Worm (Caenorhabditis elegans): ENCODE data around the gene talp-3.

talp-3 gene

ce11 chrIV:14620543-14620942 is 32.6 kb downstream of the talp-3 start:
- no peak for TF ChIP-seq ztf-1 (GFP tag; conservative IDR thresholded peaks at IDR 0.05)
- TF ChIP-seq snpc-4 (tag; optimal IDR thresholded peaks at IDR 0.05): peak; percentile 37
- peak; percentile 79 for TF ChIP-seq F13H6.1 (tag; optimal IDR thresholded peaks at IDR 0.05)
- peak; percentile 28 for TF ChIP-seq nhr-6 (tag; optimal IDR thresholded peaks at IDR 0.05)
- TF ChIP-seq crh-2 (tag; optimal IDR thresholded peaks at IDR 0.05): peak; percentile 81
- peak; percentile 46 for TF ChIP-seq unc-55 (GFP tag; optimal IDR thresholded peaks at IDR 0.05)
- TF ChIP-seq zag-1 (tag; optimal IDR thresholded peaks at IDR 0.05): peak; percentile 15
- TF ChIP-seq lsy-2 (tag; optimal IDR thresholded peaks at IDR 0.05): peak; percentile 42 to 58
- peak; percentile 53 for TF ChIP-seq nhr-21 (tag; optimal IDR thresholded peaks at IDR 0.05)
- TF ChIP-seq gmeb-1 (tag; optimal IDR thresholded peaks at IDR 0.05): peak; percentile 19
- no peak for TF ChIP-seq mbf-1 (tag; optimal IDR thresholded peaks at IDR 0.05)
- TF ChIP-seq nhr-10 (tag; optimal IDR thresholded peaks at IDR 0.05): no peak
- no peak for TF ChIP-seq Y55F3AM.14 (GFP tag; optimal IDR thresholded peaks at IDR 0.05)
- TF ChIP-seq C34F6.9 (tag; optimal IDR thresholded peaks at IDR 0.05): peak; percentile 71
- peak; percentile 99 for TF ChIP-seq nhr-129 (tag; optimal IDR thresholded peaks at IDR 0.05)
- peak; percentile 25 to 45 for TF ChIP-seq mdl-1 (tag; optimal IDR thresholded peaks at IDR 0.05)
- TF ChIP-seq sma-9 (GFP tag; optimal IDR thresholded peaks at IDR 0.05): peak; percentile 64
- no peak for TF ChIP-seq sma-9 (tag; optimal IDR thresholded peaks at IDR 0.05)
- no peak for TF ChIP-seq dmd-4 (tag; optimal IDR thresholded peaks at IDR 0.05)
- TF ChIP-seq fos-1 (tag; optimal IDR thresholded peaks at IDR 0.05): peak; percentile 61

ce11 chrIV:14620042-14620441 is 33.1 kb downstream of the talp-3 start:
- TF ChIP-seq lin-13 (GFP tag; optimal IDR thresholded peaks at IDR 0.05) (no peak), F13H6.1 (tag; optimal IDR thresholded peaks at IDR 0.05) (no peak), nhr-23 (tag; optimal IDR thresholded peaks at IDR 0.05) (no peak), aly-2 (tag; optimal IDR thresholded peaks at IDR 0.05) (no peak), crh-2 (tag; optimal IDR thresholded peaks at IDR 0.05) (no peak), sma-9 (GFP tag; optimal IDR thresholded peaks at IDR 0.05) (peak; percentile 37), sma-9 (tag; optimal IDR thresholded peaks at IDR 0.05) (no peak), ztf-11 (tag; optimal IDR thresholded peaks at IDR 0.05) (no peak), skn-1 (tag; optimal IDR thresholded peaks at IDR 0.05) (no peak)

- TF ChIP-seq nhr-129 (tag; optimal IDR thresholded peaks at IDR 0.05) (peak; percentile 9), lin-11 (tag; optimal IDR thresholded peaks at IDR 0.05) (no peak)
Observed at ce11 chrIV:14618551-14618950, 34.6 kb downstream of the talp-3 start.

ce11 chrIV:14617985-14618384 is 35.2 kb downstream of the talp-3 start:
- no peak for TF ChIP-seq nhr-21 (tag; optimal IDR thresholded peaks at IDR 0.05)
- no peak for TF ChIP-seq fos-1 (tag; optimal IDR thresholded peaks at IDR 0.05)
- TF ChIP-seq ztf-1 (GFP tag; conservative IDR thresholded peaks at IDR 0.05): no peak
- no peak for TF ChIP-seq ceh-82 (tag; optimal IDR thresholded peaks at IDR 0.05)
- no peak for TF ChIP-seq nhr-237 (tag; optimal IDR thresholded peaks at IDR 0.05)
- TF ChIP-seq sma-9 (GFP tag; optimal IDR thresholded peaks at IDR 0.05): no peak
- TF ChIP-seq sma-9 (tag; optimal IDR thresholded peaks at IDR 0.05): no peak
- no peak for TF ChIP-seq nhr-10 (tag; optimal IDR thresholded peaks at IDR 0.05)
- no peak for TF ChIP-seq egl-27 (tag; optimal IDR thresholded peaks at IDR 0.05)
- no peak for TF ChIP-seq elt-1 (tag; optimal IDR thresholded peaks at IDR 0.05)
- TF ChIP-seq crh-2 (tag; optimal IDR thresholded peaks at IDR 0.05): no peak
- TF ChIP-seq Y55F3AM.14 (GFP tag; optimal IDR thresholded peaks at IDR 0.05): no peak
- TF ChIP-seq nhr-23 (tag; optimal IDR thresholded peaks at IDR 0.05): no peak
- no peak for TF ChIP-seq blmp-1 (tag; optimal IDR thresholded peaks at IDR 0.05; ENCODE audit: insufficient read depth)
- no peak for TF ChIP-seq ZK546.5 (tag; optimal IDR thresholded peaks at IDR 0.05)
- no peak for TF ChIP-seq lin-11 (tag; optimal IDR thresholded peaks at IDR 0.05)
- TF ChIP-seq ama-1 (optimal IDR thresholded peaks at IDR 0.05): no peak
- TF ChIP-seq F13H6.1 (tag; optimal IDR thresholded peaks at IDR 0.05): no peak

ce11 chrIV:14617498-14617897 is 35.7 kb downstream of the talp-3 start:
- TF ChIP-seq nhr-6 (tag; optimal IDR thresholded peaks at IDR 0.05) (no peak), F13H6.1 (tag; optimal IDR thresholded peaks at IDR 0.05) (peak; percentile 44), R02D3.7 (tag; optimal IDR thresholded peaks at IDR 0.05) (no peak), nhr-129 (tag; optimal IDR thresholded peaks at IDR 0.05) (peak; percentile 11), unc-62 (GFP tag; optimal IDR thresholded peaks at IDR 0.05) (no peak), elt-3 (tag; optimal IDR thresholded peaks at IDR 0.05) (no peak), sma-9 (GFP tag; optimal IDR thresholded peaks at IDR 0.05) (peak; percentile 38), sma-9 (tag; optimal IDR thresholded peaks at IDR 0.05) (no peak), aly-2 (tag; optimal IDR thresholded peaks at IDR 0.05) (no peak)

Measured in whole organism, L2 larva.